Fruit fly (Drosophila melanogaster): ENCODE measurements around the gene CG7714.

- TF ChIP-seq Myc (optimal IDR thresholded peaks at IDR 0.05) (no peak), h (optimal IDR thresholded peaks at IDR 0.05) (no peak), ttk (optimal IDR thresholded peaks at IDR 0.05) (no peak), psq (optimal IDR thresholded peaks at IDR 0.05) (no peak)
Observed at dm6 chr3R:18739978-18740954, 14.0 kb upstream of the CG7714 start.

Measured in Kc167 (cell line).